Worm (Caenorhabditis elegans) whole organism, late embryonic: ENCODE measurements around the gene C06B3.1.

Experiments
- F13H6.1 ChIP-seq: sonication (generic microtip); optimal IDR thresholded peaks from 2 replicates; lab custom pipeline; 2016; ENCODE audit warnings: missing genetic modification characterization, missing compliant biosample characterization
- ahr-1 ChIP-seq: sonication (generic microtip); optimal IDR thresholded peaks from 2 replicates; lab custom pipeline; 2016; ENCODE audit warnings: missing genetic modification characterization, missing compliant biosample characterization
- ama-1 ChIP-seq: fragments of 150-350 bp; optimal IDR thresholded peaks from 2 replicates; lab custom pipeline; 2014
- ceh-18 ChIP-seq: sonication (generic microtip); optimal IDR thresholded peaks from 2 replicates; lab custom pipeline; 2016; ENCODE audit warnings: missing genetic modification characterization, missing compliant biosample characterization
- ceh-24 ChIP-seq: sonication (generic microtip); optimal IDR thresholded peaks from 2 replicates; lab custom pipeline; 2016; ENCODE audit warnings: mild to moderate bottlenecking, missing genetic modification characterization, missing compliant biosample characterization
- ceh-31 ChIP-seq: sonication (generic microtip); optimal IDR thresholded peaks from 2 replicates; lab custom pipeline; 2016; ENCODE audit warnings: missing genetic modification characterization, missing compliant biosample characterization
- ceh-45 ChIP-seq: fragments of 200-800 bp; sonication (Bioruptor generic); IDR thresholded peaks from 2 replicates; pipeline ENCODE4 v1.3.6; 2022; ENCODE audit warnings: missing genetic modification reagents, missing genetic modification characterization, missing compliant biosample characterization
- ceh-6 ChIP-seq: fragments of 200-800 bp; sonication (Bioruptor generic); optimal IDR thresholded peaks from 2 replicates; lab custom pipeline; 2018; ENCODE audit warnings: mild to moderate bottlenecking, missing genetic modification characterization, missing compliant biosample characterization
- ceh-9 ChIP-seq: sonication (generic microtip); optimal IDR thresholded peaks from 2 replicates; lab custom pipeline; 2016; ENCODE audit warnings: mild to moderate bottlenecking, missing genetic modification characterization, inconsistent platforms, missing compliant biosample characterization
- dmd-4 ChIP-seq: sonication (generic microtip); optimal IDR thresholded peaks from 2 replicates; lab custom pipeline; 2016; ENCODE audit warnings: borderline replicate concordance, missing genetic modification characterization, missing compliant biosample characterization
- dve-1 ChIP-seq: sonication (generic microtip); optimal IDR thresholded peaks from 2 replicates; lab custom pipeline; 2017; ENCODE audit warnings: antibody characterized with exemption, mild to moderate bottlenecking, missing genetic modification characterization, missing compliant biosample characterization
- elt-4 ChIP-seq: sonication (generic microtip); optimal IDR thresholded peaks from 2 replicates; lab custom pipeline; 2016; ENCODE audit warnings: missing genetic modification characterization, missing compliant biosample characterization
- ets-4 ChIP-seq: sonication (generic microtip); optimal IDR thresholded peaks from 2 replicates; lab custom pipeline; 2016; ENCODE audit warnings: missing genetic modification characterization, missing compliant biosample characterization
- eyg-1 ChIP-seq: sonication (generic microtip); optimal IDR thresholded peaks from 2 replicates; lab custom pipeline; 2016; ENCODE audit warnings: missing genotype, missing genetic modification characterization, missing compliant biosample characterization
- fkh-6 ChIP-seq: sonication (generic microtip); optimal IDR thresholded peaks from 2 replicates; lab custom pipeline; 2016; ENCODE audit warnings: missing genetic modification characterization, missing compliant biosample characterization
- hlh-13 ChIP-seq: fragments of 200-800 bp; sonication (Bioruptor generic); optimal IDR thresholded peaks from 2 replicates; lab custom pipeline; 2018; ENCODE audit warnings: mild to moderate bottlenecking, missing genetic modification characterization, missing compliant biosample characterization
- hlh-30 ChIP-seq: sonication (generic microtip); optimal IDR thresholded peaks from 2 replicates; lab custom pipeline; 2017; ENCODE audit warnings: antibody characterized with exemption, missing genetic modification characterization, missing compliant biosample characterization; ENCODE audit not compliant: insufficient read depth
- hlh-6 ChIP-seq: sonication (generic microtip); optimal IDR thresholded peaks from 2 replicates; lab custom pipeline; 2016; ENCODE audit warnings: missing genotype, missing genetic modification characterization, missing compliant biosample characterization
- mec-3 ChIP-seq: sonication (generic microtip); optimal IDR thresholded peaks from 2 replicates; lab custom pipeline; 2016; ENCODE audit warnings: borderline replicate concordance, missing genetic modification characterization, missing compliant biosample characterization
- nfya-1 ChIP-seq: sonication (generic microtip); optimal IDR thresholded peaks from 2 replicates; lab custom pipeline; 2017; ENCODE audit warnings: missing genetic modification characterization, mild to moderate bottlenecking, missing compliant biosample characterization, antibody characterized with exemption, moderate library complexity
- npax-4 ChIP-seq: sonication (generic microtip); optimal IDR thresholded peaks from 2 replicates; lab custom pipeline; 2016; ENCODE audit warnings: missing genetic modification characterization, missing compliant biosample characterization
- odd-2 ChIP-seq: sonication (generic microtip); optimal IDR thresholded peaks from 2 replicates; lab custom pipeline; 2017; ENCODE audit warnings: antibody characterized with exemption, mild to moderate bottlenecking, missing genetic modification characterization, missing compliant biosample characterization
- pag-3 ChIP-seq: sonication (generic microtip); optimal IDR thresholded peaks from 2 replicates; lab custom pipeline; 2016; ENCODE audit warnings: missing compliant biosample characterization, missing genetic modification characterization, borderline replicate concordance
- pat-9 ChIP-seq: fragments of 200-800 bp; sonication (Bioruptor generic); optimal IDR thresholded peaks from 2 replicates; lab custom pipeline; 2018; ENCODE audit warnings: mild to moderate bottlenecking, missing genetic modification characterization, moderate library complexity, missing compliant biosample characterization
- pha-2 ChIP-seq: sonication (generic microtip); optimal IDR thresholded peaks from 2 replicates; lab custom pipeline; 2017; ENCODE audit warnings: mild to moderate bottlenecking, missing genetic modification characterization, missing compliant biosample characterization
- pha-4 ChIP-seq: fragments of 150-350 bp; optimal IDR thresholded peaks from 2 replicates; lab custom pipeline; 2018; ENCODE audit warnings: missing biosample characterization, missing genetic modification reagents, missing genetic modification characterization
- sdc-2 ChIP-seq: sonication (generic microtip); optimal IDR thresholded peaks from 2 replicates; lab custom pipeline; 2016; ENCODE audit warnings: missing genotype, missing genetic modification characterization, missing compliant biosample characterization
- sox-2 ChIP-seq: fragments of 200-800 bp; sonication (Bioruptor generic); IDR thresholded peaks from 2 replicates; pipeline ENCODE4 v1.3.6; 2022; ENCODE audit warnings: missing genetic modification reagents, missing genetic modification characterization, missing compliant biosample characterization
- syd-9 ChIP-seq: sonication (generic microtip); optimal IDR thresholded peaks from 2 replicates; lab custom pipeline; 2016; ENCODE audit warnings: mild to moderate bottlenecking, missing genetic modification characterization, moderate library complexity, missing compliant biosample characterization
- tbx-2 ChIP-seq: sonication (generic microtip); optimal IDR thresholded peaks from 2 replicates; lab custom pipeline; 2016; ENCODE audit warnings: missing genetic modification characterization, missing compliant biosample characterization
- tbx-7 ChIP-seq: sonication (generic microtip); optimal IDR thresholded peaks from 2 replicates; lab custom pipeline; 2016; ENCODE audit warnings: missing genotype, missing genetic modification characterization, missing compliant biosample characterization
- ttx-3 ChIP-seq: sonication (generic microtip); optimal IDR thresholded peaks from 2 replicates; lab custom pipeline; 2016; ENCODE audit warnings: missing genetic modification reagents, missing genetic modification characterization, missing compliant biosample characterization
- unc-55 ChIP-seq: sonication (generic microtip); optimal IDR thresholded peaks from 2 replicates; lab custom pipeline; 2017; ENCODE audit warnings: missing biosample characterization, missing genetic modification reagents, missing genetic modification characterization
- zip-5 ChIP-seq: sonication (generic microtip); optimal IDR thresholded peaks from 2 replicates; lab custom pipeline; 2016; ENCODE audit warnings: missing genetic modification characterization, missing compliant biosample characterization

The C06B3.1 gene

ce11 chrV:13908916-13909176 lies 6.3 kb downstream of the C06B3.1 start, which contains the start of gene C06B3.6:
TSS of gene C06B3.6 (minus strand) at chrV:13908967.
- TF ChIP-seq nfya-1 (tag; lab: Kevin White, UChicago) (no peak), pat-9 (tag; lab: Kevin White, UChicago) (no peak), sdc-2 (tag; lab: Kevin White, UChicago) (no peak), elt-4 (tag; lab: Kevin White, UChicago) (no peak), ceh-18 (tag; lab: Kevin White, UChicago) (no peak), ceh-31 (tag; lab: Kevin White, UChicago) (no peak), tbx-2 (tag; lab: Kevin White, UChicago) (no peak)

- peak; percentile 34 for TF ChIP-seq hlh-30
- no peak for TF ChIP-seq eyg-1 (tag; lab: Kevin White, UChicago)
Observed at ce11 chrV:13909400-13909799, 6.8 kb downstream of the C06B3.1 start, which contains the start of gene C06B3.7. TSS of gene C06B3.7 (plus strand) at chrV:13909686.

ce11 chrV:13915390-13915789 lies 12.8 kb downstream of the C06B3.1 start, which contains the start of gene gcy-32:
TSS of gene gcy-32 (minus strand) at chrV:13915490.
- TF ChIP-seq ama-1 (no peak), hlh-13 (GFP tag; lab: Kevin White, UChicago) (no peak), ceh-24 (no peak), hlh-30 (no peak), syd-9 (tag; lab: Kevin White, UChicago) (no peak), nfya-1 (tag; lab: Kevin White, UChicago) (no peak), dve-1 (tag; lab: Kevin White, UChicago) (no peak), ttx-3 (no peak), tbx-7 (no peak)

- TF ChIP-seq ets-4 (tag; lab: Kevin White, UChicago) (no peak), F13H6.1 (tag; lab: Kevin White, UChicago) (no peak), pha-4 (no peak), hlh-6 (tag; lab: Kevin White, UChicago) (no peak), ceh-6 (GFP tag; lab: Kevin White, UChicago) (no peak), pha-2 (tag; lab: Kevin White, UChicago) (no peak), ceh-9 (tag; lab: Kevin White, UChicago) (no peak), fkh-6 (tag; lab: Kevin White, UChicago) (no peak), dmd-4 (no peak), odd-2 (tag; lab: Kevin White, UChicago) (no peak)
Observed at ce11 chrV:13916196-13916595, 13.6 kb downstream of the C06B3.1 start, which contains the start of gene str-252. TSS of gene str-252 (plus strand) at chrV:13916496.

- TF ChIP-seq ama-1 = no peak
Observed at ce11 chrV:13918341-13918740, 15.7 kb downstream of the C06B3.1 start, which contains the start of gene str-250. TSS of gene str-250 (plus strand) at chrV:13918641.

- TF ChIP-seq nfya-1 (tag; lab: Kevin White, UChicago) (no peak), F13H6.1 (tag; lab: Kevin White, UChicago) (no peak), sox-2 (no peak), npax-4 (no peak), ahr-1 (tag; lab: Kevin White, UChicago) (no peak), mec-3 (tag; lab: Kevin White, UChicago) (no peak), unc-55 (GFP tag; lab: Kevin White, UChicago) (no peak), pag-3 (tag; lab: Kevin White, UChicago) (no peak), sdc-2 (tag; lab: Kevin White, UChicago) (no peak), zip-5 (tag; lab: Kevin White, UChicago) (no peak), ceh-45 (GFP tag; lab: Robert Waterston, UW) (no peak)
- TF ChIP-seq, all 69 proteins: peak for 0
Observed at ce11 chrV:13920730-13921129, 18.1 kb downstream of the C06B3.1 start, which contains the start of gene srx-42. TSS of gene srx-42 (plus strand) at chrV:13921030.
